Worm (Caenorhabditis elegans) whole organism, early embryonic: ENCODE measurements around the gene C27A2.12.

ENCODE experiments used
- B0310.2 ChIP-seq: sonication (generic microtip); optimal IDR thresholded peaks from 2 replicates; lab custom pipeline; 2016; ENCODE audit warnings: mild to moderate bottlenecking, missing genetic modification characterization, missing compliant biosample characterization
- F13C5.2 ChIP-seq: sonication (generic microtip); optimal IDR thresholded peaks from 2 replicates; lab custom pipeline; 2017; ENCODE audit warnings: mild to moderate bottlenecking, missing genetic modification characterization, inconsistent platforms, missing compliant biosample characterization
- aly-1 ChIP-seq: sonication (generic microtip); optimal IDR thresholded peaks from 2 replicates; lab custom pipeline; 2016; ENCODE audit warnings: missing genetic modification characterization, missing compliant biosample characterization
- ama-1 ChIP-seq: fragments of 150-350 bp; optimal IDR thresholded peaks from 2 replicates; lab custom pipeline; 2014
- ceh-13 ChIP-seq: fragments of 200-800 bp; sonication (Bioruptor generic); optimal IDR thresholded peaks from 2 replicates; lab custom pipeline; 2018; ENCODE audit warnings: mild to moderate bottlenecking, missing genetic modification characterization, missing compliant biosample characterization
- ceh-36 ChIP-seq: sonication (generic microtip); optimal IDR thresholded peaks from 2 replicates; lab custom pipeline; 2016; ENCODE audit warnings: missing genetic modification characterization, inconsistent platforms, missing compliant biosample characterization
- ets-7 ChIP-seq: sonication (generic microtip); optimal IDR thresholded peaks from 2 replicates; lab custom pipeline; 2016; ENCODE audit warnings: missing genotype, missing genetic modification characterization, missing compliant biosample characterization
- flt-1 ChIP-seq: fragments of 200-800 bp; sonication (Bioruptor generic); IDR thresholded peaks from 2 replicates; pipeline ENCODE4 v1.3.6; 2022; ENCODE audit warnings: missing genetic modification characterization, missing compliant biosample characterization
- hmbx-1 ChIP-seq: sonication (generic microtip); optimal IDR thresholded peaks from 2 replicates; lab custom pipeline; 2016; ENCODE audit warnings: mild to moderate bottlenecking, missing genetic modification characterization, missing compliant biosample characterization
- hmg-4 ChIP-seq: fragments of 200-800 bp; sonication (Bioruptor generic); optimal IDR thresholded peaks from 2 replicates; lab custom pipeline; 2018; ENCODE audit warnings: mild to moderate bottlenecking, missing genetic modification characterization, missing compliant biosample characterization
- hnd-1 ChIP-seq: sonication (generic microtip); optimal IDR thresholded peaks from 2 replicates; lab custom pipeline; 2016; ENCODE audit warnings: missing genetic modification characterization, missing compliant biosample characterization
- pes-1 ChIP-seq: fragments of 200-800 bp; sonication (Bioruptor generic); IDR thresholded peaks from 2 replicates; pipeline ENCODE4 v1.3.6; 2022; ENCODE audit warnings: missing genetic modification reagents, missing genetic modification characterization, missing compliant biosample characterization
- scrt-1 ChIP-seq: fragments of 200-800 bp; sonication (Bioruptor generic); IDR thresholded peaks from 2 replicates; pipeline ENCODE4 v1.3.6; 2022; ENCODE audit warnings: missing genetic modification characterization, missing compliant biosample characterization
- sea-1 ChIP-seq: fragments of 200-800 bp; sonication (Bioruptor generic); conservative IDR thresholded peaks from 2 replicates; pipeline ENCODE4 v1.3.6; 2022; ENCODE audit warnings: missing genetic modification characterization, missing compliant biosample characterization
- tbx-11 ChIP-seq: fragments of 200-800 bp; sonication (Bioruptor generic); IDR thresholded peaks from 2 replicates; pipeline ENCODE4 v1.3.6; 2022; ENCODE audit warnings: missing genetic modification characterization, missing compliant biosample characterization
- tbx-37 ChIP-seq: fragments of 200-800 bp; sonication (Bioruptor generic); conservative IDR thresholded peaks from 2 replicates; pipeline ENCODE4 v1.3.6; 2022; ENCODE audit warnings: missing genetic modification reagents, missing genetic modification characterization, missing compliant biosample characterization
- tra-4 ChIP-seq: sonication (generic microtip); optimal IDR thresholded peaks from 2 replicates; lab custom pipeline; 2017; ENCODE audit warnings: missing genetic modification characterization, missing compliant biosample characterization

C27A2.12 gene

DNA sequence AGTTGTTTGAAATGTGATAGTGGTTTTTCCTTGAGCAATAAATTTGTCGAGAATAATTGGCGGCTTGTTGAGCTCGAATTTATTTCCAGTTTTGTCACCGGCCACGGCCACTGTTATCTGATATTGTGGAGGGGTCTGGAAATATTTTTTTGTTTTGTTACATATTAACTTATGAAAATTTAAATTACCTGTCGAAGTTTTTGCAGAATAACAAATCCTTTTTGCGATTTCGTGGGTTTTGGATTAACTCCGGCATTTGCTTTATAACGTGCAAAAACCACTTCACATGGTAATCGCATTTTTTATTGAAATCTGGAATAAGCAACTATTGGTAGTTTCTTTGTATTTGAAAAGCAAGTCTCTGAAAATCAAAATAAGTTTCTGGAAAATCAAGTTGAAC, 21.8 kb downstream of the C27A2.12 start, which contains the start of gene lrr-1:
TSS of gene lrr-1 (minus strand) at position 312 of the 400 bp plus-strand sequence.
- TF ChIP-seq tbx-11 (GFP tag; lab: Robert Waterston, UW) (no peak), tra-4 (tag; lab: Kevin White, UChicago) (no peak), F13C5.2 (tag; lab: Kevin White, UChicago) (no peak), sea-1 (GFP tag; lab: Robert Waterston, UW) (no peak), flt-1 (GFP tag; lab: Robert Waterston, UW) (no peak), pes-1 (GFP tag; lab: Robert Waterston, UW) (no peak), hmg-4 (GFP tag; lab: Kevin White, UChicago) (no peak), hnd-1 (tag; lab: Kevin White, UChicago) (no peak), ets-7 (no peak), ceh-36 (tag; lab: Kevin White, UChicago) (no peak), scrt-1 (GFP tag; lab: Robert Waterston, UW) (no peak), tbx-37 (GFP tag; lab: Robert Waterston, UW) (no peak), aly-1 (tag; lab: Kevin White, UChicago) (no peak), ama-1 (lab: Kevin White, UChicago) (no peak), hmbx-1 (no peak), B0310.2 (tag; lab: Kevin White, UChicago) (no peak)

DNA sequence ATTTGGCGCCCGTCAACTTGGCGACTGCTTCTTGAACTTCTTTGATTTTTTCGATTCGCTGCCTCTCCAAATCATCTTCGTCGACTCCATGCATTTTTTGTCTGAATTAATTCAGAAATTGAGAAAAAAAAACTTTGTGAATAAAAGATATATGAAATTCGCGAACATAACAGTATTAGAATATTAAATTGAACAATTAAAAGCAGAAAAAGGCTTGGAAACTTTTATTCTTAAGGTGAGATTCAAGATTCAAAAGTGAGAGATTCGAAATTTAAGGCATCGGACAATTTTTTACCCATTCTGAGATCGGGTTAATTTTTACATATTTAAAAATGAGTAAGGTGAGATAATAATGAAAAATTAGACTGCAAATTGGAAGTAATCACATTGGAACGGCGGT, 24.0 kb downstream of the C27A2.12 start, which contains the start of gene F33G12.3:
TSS of gene F33G12.3 (minus strand) at position 101 of the 400 bp plus-strand sequence.
- TF ChIP-seq hmbx-1 = no peak
- no peak for TF ChIP-seq ceh-13 (GFP tag; lab: Kevin White, UChicago)
- no peak for TF ChIP-seq tra-4 (tag; lab: Kevin White, UChicago)
- TF ChIP-seq ceh-36 (tag; lab: Kevin White, UChicago) = no peak
- TF ChIP-seq scrt-1 (GFP tag; lab: Robert Waterston, UW) = no peak
- no peak for TF ChIP-seq B0310.2 (tag; lab: Kevin White, UChicago)
- no peak for TF ChIP-seq tbx-37 (GFP tag; lab: Robert Waterston, UW)
- TF ChIP-seq sea-1 (GFP tag; lab: Robert Waterston, UW) = no peak
- TF ChIP-seq ets-7 = no peak
- no peak for TF ChIP-seq hnd-1 (tag; lab: Kevin White, UChicago)
- no peak for TF ChIP-seq pes-1 (GFP tag; lab: Robert Waterston, UW)
- no peak for TF ChIP-seq aly-1 (tag; lab: Kevin White, UChicago)
- TF ChIP-seq ama-1 (lab: Kevin White, UChicago) = no peak
- no peak for TF ChIP-seq F13C5.2 (tag; lab: Kevin White, UChicago)
- no peak for TF ChIP-seq tbx-11 (GFP tag; lab: Robert Waterston, UW)
- no peak for TF ChIP-seq hmg-4 (GFP tag; lab: Kevin White, UChicago)
- no peak for TF ChIP-seq flt-1 (GFP tag; lab: Robert Waterston, UW)

DNA sequence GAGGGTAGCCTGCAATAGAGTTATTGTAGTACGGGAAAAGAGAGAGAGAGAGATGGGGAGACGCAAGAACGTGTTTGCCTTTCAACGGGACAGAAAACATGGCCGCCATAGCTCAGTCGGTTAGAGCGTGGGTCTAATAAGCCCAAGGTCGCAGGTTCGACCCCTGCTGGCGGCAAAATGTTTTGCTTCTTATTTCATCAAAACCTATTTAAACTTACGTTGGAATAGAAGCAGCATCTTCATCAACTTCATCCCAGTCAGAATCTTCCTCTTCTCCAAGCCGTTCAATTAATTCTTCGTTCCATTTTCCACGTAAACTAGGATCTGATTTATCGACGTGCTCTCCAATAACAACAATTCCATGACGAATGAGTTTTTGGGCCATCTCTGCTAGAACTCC, 25.3 kb downstream of the C27A2.12 start:
- TF ChIP-seq hmg-4 (GFP tag; lab: Kevin White, UChicago) = peak; percentile 98
- peak; percentile 96 for TF ChIP-seq pes-1 (GFP tag; lab: Robert Waterston, UW)
- TF ChIP-seq ama-1 (lab: Kevin White, UChicago) = peak; percentile 74
- TF ChIP-seq aly-1 (tag; lab: Kevin White, UChicago) = peak; percentile 96
- peak; percentile 79 for TF ChIP-seq hnd-1 (tag; lab: Kevin White, UChicago)
- TF ChIP-seq tbx-37 (GFP tag; lab: Robert Waterston, UW) = peak; percentile 94
- TF ChIP-seq B0310.2 (tag; lab: Kevin White, UChicago) = peak; percentile 94
- TF ChIP-seq tra-4 (tag; lab: Kevin White, UChicago) = peak; percentile 81
- TF ChIP-seq scrt-1 (GFP tag; lab: Robert Waterston, UW) = peak; percentile 95
- TF ChIP-seq ets-7 = peak; percentile 91
- TF ChIP-seq F13C5.2 (tag; lab: Kevin White, UChicago) = peak; percentile 97
- TF ChIP-seq ceh-13 (GFP tag; lab: Kevin White, UChicago) = peak; percentile 77
- TF ChIP-seq flt-1 (GFP tag; lab: Robert Waterston, UW) = peak; percentile 91
- TF ChIP-seq sea-1 (GFP tag; lab: Robert Waterston, UW) = peak; percentile 92
- TF ChIP-seq tbx-11 (GFP tag; lab: Robert Waterston, UW) = peak; percentile 94
- peak; percentile 83 for TF ChIP-seq hmbx-1
- peak; percentile 92 for TF ChIP-seq ceh-36 (tag; lab: Kevin White, UChicago)

DNA sequence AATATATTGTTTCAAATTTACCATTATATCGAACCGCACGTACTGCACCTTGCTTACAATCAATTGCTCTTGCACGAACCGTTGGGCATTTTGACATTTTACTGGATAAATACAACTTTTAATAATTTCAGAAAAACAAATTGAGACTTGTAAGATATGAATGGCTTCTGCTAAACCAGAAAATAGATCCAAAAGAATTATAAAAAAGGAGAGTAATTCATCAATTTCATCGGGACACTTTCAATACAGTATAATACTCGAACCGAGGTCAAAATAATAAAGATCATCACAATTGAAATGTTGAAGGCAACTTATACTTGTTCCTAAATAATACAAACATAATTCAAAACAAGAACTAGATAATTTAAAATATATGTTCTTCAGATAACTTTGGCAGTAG, 26.3 kb downstream of the C27A2.12 start, which contains the start of gene wdr-83:
TSS of gene wdr-83 (minus strand) at position 101 of the 400 bp plus-strand sequence.
- TF ChIP-seq ama-1 (lab: Kevin White, UChicago) (no peak), flt-1 (GFP tag; lab: Robert Waterston, UW) (no peak), aly-1 (tag; lab: Kevin White, UChicago) (no peak), hnd-1 (tag; lab: Kevin White, UChicago) (no peak), B0310.2 (tag; lab: Kevin White, UChicago) (no peak), ets-7 (no peak), ceh-13 (GFP tag; lab: Kevin White, UChicago) (no peak), F13C5.2 (tag; lab: Kevin White, UChicago) (no peak), sea-1 (GFP tag; lab: Robert Waterston, UW) (no peak), tra-4 (tag; lab: Kevin White, UChicago) (no peak), tbx-11 (GFP tag; lab: Robert Waterston, UW) (no peak), scrt-1 (GFP tag; lab: Robert Waterston, UW) (no peak), pes-1 (GFP tag; lab: Robert Waterston, UW) (no peak), hmg-4 (GFP tag; lab: Kevin White, UChicago) (no peak), tbx-37 (GFP tag; lab: Robert Waterston, UW) (no peak), hmbx-1 (no peak), ceh-36 (tag; lab: Kevin White, UChicago) (no peak)

DNA sequence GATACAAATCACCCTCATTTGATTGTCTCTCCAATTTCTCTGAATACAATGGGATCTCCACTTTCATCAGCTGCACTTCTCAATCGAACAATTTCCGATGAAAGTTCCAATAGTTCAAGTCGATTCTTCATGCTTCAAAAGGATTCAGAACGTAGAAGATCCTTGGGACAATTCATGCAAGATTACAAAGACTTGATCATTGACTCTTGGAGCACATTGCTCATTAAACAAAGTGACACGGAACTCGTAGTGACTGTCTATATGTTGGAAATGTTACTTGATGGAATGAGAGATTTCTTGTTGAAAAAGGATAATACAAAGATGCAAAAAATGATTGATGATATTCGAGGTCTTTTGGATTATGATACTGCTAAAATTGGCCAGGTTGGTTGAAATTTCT, 30.0 kb downstream of the C27A2.12 start:
- TF ChIP-seq flt-1 (GFP tag; lab: Robert Waterston, UW) = no peak
- TF ChIP-seq tbx-11 (GFP tag; lab: Robert Waterston, UW) = no peak
- TF ChIP-seq ceh-36 (tag; lab: Kevin White, UChicago) = no peak
- TF ChIP-seq aly-1 (tag; lab: Kevin White, UChicago) = no peak
- no peak for TF ChIP-seq hnd-1 (tag; lab: Kevin White, UChicago)
- no peak for TF ChIP-seq tra-4 (tag; lab: Kevin White, UChicago)
- no peak for TF ChIP-seq scrt-1 (GFP tag; lab: Robert Waterston, UW)
- TF ChIP-seq sea-1 (GFP tag; lab: Robert Waterston, UW) = no peak
- no peak for TF ChIP-seq hmbx-1
- no peak for TF ChIP-seq ceh-13 (GFP tag; lab: Kevin White, UChicago)
- no peak for TF ChIP-seq F13C5.2 (tag; lab: Kevin White, UChicago)
- no peak for TF ChIP-seq ets-7
- TF ChIP-seq ama-1 (lab: Kevin White, UChicago) = no peak
- TF ChIP-seq pes-1 (GFP tag; lab: Robert Waterston, UW) = no peak
- no peak for TF ChIP-seq hmg-4 (GFP tag; lab: Kevin White, UChicago)
- TF ChIP-seq tbx-37 (GFP tag; lab: Robert Waterston, UW) = no peak
